Fruit fly (Drosophila melanogaster) S2 (cell line): Measurements from ENCODE around the gene C1GalTA.

Experiments
- CG8478 ChIP-seq: fragments of >200 bp; optimal IDR thresholded peaks from 2 replicates; lab custom pipeline; 2018
- CTCF ChIP-seq, 2 experiments: fragments of >200 bp; optimal IDR thresholded peaks; 2 replicates each; lab custom pipeline; 2018

DNA sequence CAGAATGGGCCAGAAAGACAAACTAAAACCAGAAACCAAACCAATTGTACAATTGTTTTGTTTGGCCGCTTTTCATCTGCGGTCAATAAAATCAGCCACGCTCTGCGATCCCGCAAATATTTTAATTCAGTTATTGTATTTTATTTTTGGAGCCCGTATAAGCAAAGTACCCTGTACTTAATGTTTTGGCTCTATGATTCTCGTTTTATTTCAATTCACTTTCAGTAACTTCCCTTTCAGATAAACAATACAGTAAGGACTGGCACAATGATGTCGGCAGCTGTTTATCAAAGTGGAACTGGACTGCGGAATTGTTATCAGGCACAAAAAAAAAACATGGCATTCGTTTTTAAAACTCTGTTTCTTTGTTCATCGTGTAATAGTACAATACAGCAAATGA lies 2.4 kb downstream of the C1GalTA start:
- TF ChIP-seq CTCF (optimal IDR thresholded peaks at IDR 0.05; lab: Kevin White, UChicago) (no peak), CG8478 (lab: Kevin White, UChicago) (no peak)
